Fruit fly (Drosophila melanogaster) S2 (cell line): ENCODE data around the gene skd.

ENCODE experiments used
- CG8478 ChIP-seq: fragments of >200 bp; optimal IDR thresholded peaks from 2 replicates; lab custom pipeline; 2018
- CTCF ChIP-seq, 2 experiments: fragments of >200 bp; optimal IDR thresholded peaks; 2 replicates each; lab custom pipeline; 2018

DNA sequence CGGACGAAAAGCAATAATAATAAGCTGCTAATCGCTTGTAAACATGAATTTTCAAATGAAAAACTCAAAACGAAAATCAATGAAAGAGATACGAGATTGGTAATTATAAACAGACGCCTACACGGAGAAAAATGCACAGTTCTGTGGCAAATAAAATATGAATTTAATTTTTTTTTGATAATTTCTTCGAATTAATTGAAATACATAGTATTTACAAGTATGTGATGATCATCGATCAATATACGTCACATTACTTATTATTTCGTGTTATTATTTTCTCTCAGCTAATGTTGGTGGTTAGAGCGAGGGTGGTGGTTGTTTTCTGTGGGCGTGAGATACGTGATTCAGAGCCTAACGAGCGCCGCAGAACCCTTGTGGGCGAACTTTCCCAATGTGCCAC, 26.5 kb upstream of the skd start:
- no peak for TF ChIP-seq CG8478 (lab: Kevin White, UChicago)
- no peak for TF ChIP-seq CTCF (optimal IDR thresholded peaks at IDR 0.05; lab: Kevin White, UChicago)
